Worm (Caenorhabditis elegans) whole organism, L4/young adult: Measurements from ENCODE around the gene ztf-31.

ENCODE experiments used
- dao-5 ChIP-seq: sonication (generic microtip); optimal IDR thresholded peaks from 2 replicates; lab custom pipeline; 2016; ENCODE audit warnings: missing genotype, missing genetic modification characterization, moderate library complexity, missing compliant biosample characterization
- him-1 ChIP-seq: sonication (generic microtip); optimal IDR thresholded peaks from 2 replicates; lab custom pipeline; 2016; ENCODE audit warnings: missing genotype, missing genetic modification reagents, missing genetic modification characterization, missing compliant biosample characterization

DNA sequence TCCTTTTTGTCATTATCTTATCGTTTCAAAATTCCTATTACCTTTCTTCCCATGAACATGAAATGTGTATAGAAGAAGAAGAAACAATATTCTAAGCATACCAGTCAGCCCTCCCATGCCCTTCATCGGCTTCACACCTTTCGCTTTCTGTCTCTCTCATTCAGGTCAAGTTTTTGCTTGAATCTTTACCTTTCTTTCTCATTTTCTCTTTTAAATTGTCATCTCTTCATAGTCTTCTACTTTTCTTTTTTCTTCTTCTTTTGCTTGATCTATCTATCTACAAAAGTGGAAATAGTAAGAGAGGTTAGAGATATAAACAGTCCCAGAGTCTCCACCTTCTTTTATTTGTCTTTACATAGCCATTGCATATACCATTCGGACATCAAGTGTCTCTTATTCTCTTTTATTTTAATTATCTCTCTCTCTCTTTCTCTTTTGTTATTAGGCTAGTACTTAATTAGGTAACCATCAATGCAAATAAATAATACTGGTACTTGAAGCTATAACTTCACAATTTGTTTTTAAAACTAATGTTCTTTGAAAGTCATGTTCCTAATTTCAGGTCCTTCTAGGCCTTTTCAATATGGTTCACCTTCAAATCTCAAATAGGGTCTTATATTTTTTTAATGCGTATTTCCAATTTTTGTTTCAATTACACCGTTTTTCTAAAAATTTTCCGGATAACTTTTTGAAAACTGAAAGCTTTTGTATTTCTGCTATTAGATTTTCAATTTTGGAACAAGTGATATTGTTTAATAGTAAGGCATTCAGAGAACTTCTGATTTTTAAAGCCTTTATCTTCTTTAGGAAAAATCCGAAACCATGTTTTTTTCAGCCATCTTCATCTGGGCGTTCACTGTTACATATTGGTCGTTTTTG, 39.5 kb upstream of the ztf-31 start, which contains the start of gene dpy-31:
- no peak for TF ChIP-seq him-1 (tag; lab: Kevin White, UChicago)
- no peak for TF ChIP-seq dao-5 (tag; lab: Kevin White, UChicago)
